Worm (Caenorhabditis elegans): Measurements from ENCODE around the gene ceh-53.

ceh-53 gene

DNA sequence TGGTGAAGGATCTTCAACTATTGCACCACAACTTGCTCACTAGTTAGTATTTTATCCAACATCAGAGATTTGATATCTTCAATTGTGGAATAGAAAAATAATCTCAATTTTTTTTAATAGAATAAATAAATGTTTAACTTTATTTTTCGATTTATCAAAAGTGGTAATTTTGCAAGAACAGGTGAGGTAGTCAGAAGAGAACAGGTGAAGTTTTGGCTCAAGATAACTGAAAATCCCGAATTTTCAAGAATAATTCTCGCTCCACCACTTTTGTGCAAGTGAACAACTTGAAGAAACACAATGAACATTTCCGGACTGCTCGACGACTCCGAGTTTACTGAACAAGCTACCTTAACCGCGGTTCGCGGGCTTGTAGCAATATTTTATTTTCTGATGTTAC, 6.5 kb upstream of the ceh-53 start, which contains the start of gene srz-78:
TSS of gene srz-78 (plus strand) at position 301 of the 400 bp plus-strand sequence.
- TF ChIP-seq sma-3 (GFP tag; optimal IDR thresholded peaks at IDR 0.05) (no peak), aly-2 (tag; optimal IDR thresholded peaks at IDR 0.05) (no peak), ceh-82 (tag; optimal IDR thresholded peaks at IDR 0.05) (no peak), gmeb-1 (tag; optimal IDR thresholded peaks at IDR 0.05) (no peak), lsy-2 (tag; optimal IDR thresholded peaks at IDR 0.05) (no peak), ZK546.5 (tag; optimal IDR thresholded peaks at IDR 0.05) (no peak), nhr-12 (tag; optimal IDR thresholded peaks at IDR 0.05) (no peak), unc-55 (GFP tag; optimal IDR thresholded peaks at IDR 0.05) (no peak), nhr-11 (tag; optimal IDR thresholded peaks at IDR 0.05) (no peak), nhr-21 (tag; optimal IDR thresholded peaks at IDR 0.05) (no peak), nhr-129 (tag; optimal IDR thresholded peaks at IDR 0.05) (no peak), dmd-4 (tag; optimal IDR thresholded peaks at IDR 0.05) (no peak), egl-27 (tag; optimal IDR thresholded peaks at IDR 0.05) (no peak)

ce11 chrIV:3493310-3493709, 4.7 kb upstream of the ceh-53 start, which contains the start of gene srz-79:
Gene srz-79 (plus strand): TSS chrIV:3493610.
- TF ChIP-seq nhr-237 (tag; optimal IDR thresholded peaks at IDR 0.05), result no peak
- TF ChIP-seq nhr-77 (tag; optimal IDR thresholded peaks at IDR 0.05), result no peak
- TF ChIP-seq ceh-16 (tag; optimal IDR thresholded peaks at IDR 0.05), result no peak
- TF ChIP-seq alr-1 (tag; optimal IDR thresholded peaks at IDR 0.05), result no peak
- no peak for TF ChIP-seq unc-62 (GFP tag; optimal IDR thresholded peaks at IDR 0.05)
- no peak for TF ChIP-seq nhr-23 (tag; optimal IDR thresholded peaks at IDR 0.05)
- no peak for TF ChIP-seq egl-27 (tag; optimal IDR thresholded peaks at IDR 0.05)
- TF ChIP-seq aly-2 (tag; optimal IDR thresholded peaks at IDR 0.05), result no peak
- TF ChIP-seq nhr-11 (tag; optimal IDR thresholded peaks at IDR 0.05), result no peak
- TF ChIP-seq skn-1 (tag; optimal IDR thresholded peaks at IDR 0.05), result no peak
- TF ChIP-seq snpc-4 (tag; optimal IDR thresholded peaks at IDR 0.05), result no peak
- no peak for TF ChIP-seq sem-4 (tag; optimal IDR thresholded peaks at IDR 0.05)
- TF ChIP-seq lin-39 (tag; optimal IDR thresholded peaks at IDR 0.05), result no peak

- TF ChIP-seq egl-27 (tag; optimal IDR thresholded peaks at IDR 0.05) (no peak), unc-62 (GFP tag; optimal IDR thresholded peaks at IDR 0.05) (no peak), skn-1 (tag; optimal IDR thresholded peaks at IDR 0.05) (no peak), nhr-77 (tag; optimal IDR thresholded peaks at IDR 0.05) (no peak), mab-5 (tag; optimal IDR thresholded peaks at IDR 0.05) (no peak), unc-55 (GFP tag; optimal IDR thresholded peaks at IDR 0.05) (no peak), F13H6.1 (tag; optimal IDR thresholded peaks at IDR 0.05) (no peak), elt-1 (tag; optimal IDR thresholded peaks at IDR 0.05) (no peak), aly-2 (tag; optimal IDR thresholded peaks at IDR 0.05) (no peak), nhr-25 (tag; optimal IDR thresholded peaks at IDR 0.05) (no peak), lin-11 (tag; optimal IDR thresholded peaks at IDR 0.05) (no peak), ceh-82 (tag; optimal IDR thresholded peaks at IDR 0.05) (no peak), Y55F3AM.14 (GFP tag; optimal IDR thresholded peaks at IDR 0.05) (no peak), nhr-12 (tag; optimal IDR thresholded peaks at IDR 0.05) (no peak), zag-1 (tag; optimal IDR thresholded peaks at IDR 0.05) (no peak), peb-1 (tag; optimal IDR thresholded peaks at IDR 0.05) (no peak)
These were observed 1.7 kb upstream of the ceh-53 start, which contains the start of gene C09G12.17 for ce11 chrIV:3496358-3496757. Gene C09G12.17 (minus strand): TSS chrIV:3496458.

ce11 chrIV:3501981-3502736, 4.2 kb downstream of the ceh-53 start:
- no peak for TF ChIP-seq mdl-1 (tag; optimal IDR thresholded peaks at IDR 0.05)
- no peak for TF ChIP-seq snpc-4 (tag; optimal IDR thresholded peaks at IDR 0.05)
- TF ChIP-seq crh-2 (tag; optimal IDR thresholded peaks at IDR 0.05), result no peak
- TF ChIP-seq nhr-12 (tag; optimal IDR thresholded peaks at IDR 0.05), result no peak
- TF ChIP-seq elt-3 (tag; optimal IDR thresholded peaks at IDR 0.05), result no peak
- TF ChIP-seq sma-3 (GFP tag; optimal IDR thresholded peaks at IDR 0.05), result no peak
- TF ChIP-seq C34F6.9 (tag; optimal IDR thresholded peaks at IDR 0.05), result no peak
- TF ChIP-seq alr-1 (tag; optimal IDR thresholded peaks at IDR 0.05), result no peak
- TF ChIP-seq nhr-21 (tag; optimal IDR thresholded peaks at IDR 0.05), result no peak
- TF ChIP-seq unc-62 (GFP tag; optimal IDR thresholded peaks at IDR 0.05), result no peak
- TF ChIP-seq lin-11 (tag; optimal IDR thresholded peaks at IDR 0.05), result no peak
- TF ChIP-seq nhr-77 (tag; optimal IDR thresholded peaks at IDR 0.05), result no peak
- no peak for TF ChIP-seq sma-9 (GFP tag; optimal IDR thresholded peaks at IDR 0.05)
- TF ChIP-seq sma-9 (tag; optimal IDR thresholded peaks at IDR 0.05), result no peak
- no peak for TF ChIP-seq nhr-129 (tag; optimal IDR thresholded peaks at IDR 0.05)
- no peak for TF ChIP-seq Y55F3AM.14 (GFP tag; optimal IDR thresholded peaks at IDR 0.05)
- no peak for TF ChIP-seq aly-2 (tag; optimal IDR thresholded peaks at IDR 0.05)
- no peak for TF ChIP-seq sem-4 (tag; optimal IDR thresholded peaks at IDR 0.05)
- TF ChIP-seq nhr-23 (tag; optimal IDR thresholded peaks at IDR 0.05), result no peak
- no peak for TF ChIP-seq unc-39 (tag; optimal IDR thresholded peaks at IDR 0.05)

Measured in whole organism, L2 larva.